Worm (Caenorhabditis elegans) whole organism, L4 larva: ENCODE measurements around the gene fbxa-84.

ENCODE experiments used
- aly-2 ChIP-seq: sonication (generic microtip); optimal IDR thresholded peaks from 2 replicates; lab custom pipeline; 2018; ENCODE audit warnings: missing biosample characterization, missing genetic modification characterization
- daf-12 ChIP-seq: fragments of 150-350 bp; optimal IDR thresholded peaks from 2 replicates; lab custom pipeline; 2014; ENCODE audit warnings: missing biosample characterization, missing genetic modification reagents, missing genetic modification characterization
- dmd-9 ChIP-seq: fragments of 200-800 bp; sonication (Bioruptor generic); IDR thresholded peaks from 2 replicates; pipeline ENCODE4 v1.3.6; 2022; ENCODE audit warnings: missing genetic modification reagents, missing genetic modification characterization, missing compliant biosample characterization
- hlh-30 ChIP-seq: sonication (generic microtip); optimal IDR thresholded peaks from 2 replicates; lab custom pipeline; 2017; ENCODE audit warnings: antibody characterized with exemption, mild to moderate bottlenecking, missing genetic modification characterization, missing compliant biosample characterization; ENCODE audit not compliant: insufficient read depth
- vab-7 ChIP-seq: fragments of 200-800 bp; sonication (Bioruptor generic); IDR thresholded peaks from 2 replicates; pipeline ENCODE4 v1.3.6; 2022; ENCODE audit warnings: missing genetic modification reagents, missing genetic modification characterization, missing compliant biosample characterization

- TF ChIP-seq dmd-9 (GFP tag; lab: Robert Waterston, UW) (no peak), vab-7 (GFP tag; lab: Robert Waterston, UW) (no peak), hlh-30 (tag; lab: Kevin White, UChicago) (no peak), daf-12 (tag; lab: Kevin White, UChicago) (no peak), aly-2 (tag; lab: Kevin White, UChicago) (no peak)
Measured at ce11 chrV:15158691-15159090, 23.5 kb upstream of the fbxa-84 start, which contains the start of gene str-45.
